Worm (Caenorhabditis elegans) whole organism, L1 larva: Measurements from ENCODE around the gene twk-7.

ENCODE experiments used
- nhr-237 ChIP-seq: fragments of 150-350 bp; optimal IDR thresholded peaks from 2 replicates; lab custom pipeline; 2014; ENCODE audit warnings: missing biosample characterization, missing genetic modification characterization
- sox-4 ChIP-seq: sonication (generic microtip); optimal IDR thresholded peaks from 2 replicates; lab custom pipeline; 2016; ENCODE audit warnings: missing genetic modification characterization, missing compliant biosample characterization

ce11 chrIII:8667382-8667781 is 23.8 kb upstream of the twk-7 start, which contains the start of gene dpy-19:
- TF ChIP-seq nhr-237 (tag; lab: Kevin White, UChicago) (no peak), sox-4 (tag; lab: Kevin White, UChicago) (no peak)
